Fruit fly (Drosophila melanogaster) whole organism, embryonic: Measurements from ENCODE around the gene CG13601.
A peak's percentile ranks its signal among the peaks of the same experiment; 100 is the strongest.

Experiments used
- Asciz ChIP-seq: fragments of 200-800 bp; sonication (Bioruptor generic); optimal IDR thresholded peaks from 2 replicates; lab custom pipeline; 2017; ENCODE audit warnings: missing biosample characterization, mild to moderate bottlenecking, missing genetic modification characterization, missing genetic modification reagents
- Atf3 ChIP-seq: fragments of 200-800 bp; sonication (Bioruptor generic); optimal IDR thresholded peaks from 3 replicates; lab custom pipeline; 2016; ENCODE audit warnings: missing biosample characterization, missing genetic modification characterization
- Bgb ChIP-seq: fragments of 200-800 bp; sonication (Bioruptor generic); IDR thresholded peaks from 2 replicates; pipeline ENCODE4 v1.3.6; 2022; ENCODE audit warnings: missing biosample characterization, missing genetic modification characterization; ENCODE audit not compliant: partially characterized antibody
- Bteb2 ChIP-seq: fragments of 200-800 bp; sonication (Bioruptor generic); optimal IDR thresholded peaks from 2 replicates; lab custom pipeline; 2016; ENCODE audit warnings: missing biosample characterization, missing genetic modification characterization
- CG12769 ChIP-seq: fragments of 200-800 bp; sonication (Bioruptor generic); optimal IDR thresholded peaks from 2 replicates; lab custom pipeline; 2019; ENCODE audit warnings: missing biosample characterization, mild to moderate bottlenecking, missing genetic modification characterization, moderate library complexity
- CG1603 ChIP-seq: fragments of 200-800 bp; sonication (Bioruptor generic); optimal IDR thresholded peaks from 2 replicates; lab custom pipeline; 2019; ENCODE audit warnings: missing biosample characterization, mild to moderate bottlenecking, missing genetic modification characterization, moderate library complexity
- CG33557 ChIP-seq: fragments of 200-800 bp; sonication (Bioruptor generic); optimal IDR thresholded peaks from 2 replicates; lab custom pipeline; 2019; ENCODE audit warnings: missing biosample characterization, mild to moderate bottlenecking, missing genetic modification characterization, moderate library complexity
- CG4854 ChIP-seq: fragments of 200-800 bp; sonication (Bioruptor generic); optimal IDR thresholded peaks from 2 replicates; lab custom pipeline; 2016; ENCODE audit warnings: missing biosample characterization, missing genetic modification characterization, inconsistent platforms
- CG6854 ChIP-seq: fragments of 200-800 bp; sonication (Bioruptor generic); optimal IDR thresholded peaks from 3 replicates; lab custom pipeline; 2017; ENCODE audit warnings: missing biosample characterization, mild to moderate bottlenecking, missing genetic modification characterization
- CrebB ChIP-seq: fragments of 200-800 bp; sonication (Bioruptor generic); optimal IDR thresholded peaks from 3 replicates; lab custom pipeline; 2018; ENCODE audit warnings: missing biosample characterization, mild to moderate bottlenecking, missing genetic modification characterization
- Dip2 ChIP-seq: fragments of 200-800 bp; sonication (Bioruptor generic); IDR thresholded peaks from 2 replicates; pipeline ENCODE4 v1.3.6; 2022; ENCODE audit warnings: missing biosample characterization, missing genetic modification characterization
- Drgx ChIP-seq: fragments of 200-800 bp; sonication (Bioruptor generic); IDR thresholded peaks from 2 replicates; pipeline ENCODE4 v1.3.6; 2022; ENCODE audit warnings: missing biosample characterization, missing genetic modification characterization
- E2f2 ChIP-seq: fragments of 200-800 bp; sonication (Bioruptor generic); IDR thresholded peaks from 2 replicates; pipeline ENCODE4 v1.3.6; 2022; ENCODE audit warnings: missing biosample characterization, missing genetic modification characterization
- Ets65A ChIP-seq: fragments of 200-800 bp; sonication (Bioruptor generic); peaks from one replicate; lab custom pipeline; 2016; ENCODE audit warnings: missing biosample characterization, missing genetic modification characterization
- Fer3 ChIP-seq: fragments of 200-800 bp; sonication (Bioruptor generic); optimal IDR thresholded peaks from 2 replicates; lab custom pipeline; 2018; ENCODE audit warnings: missing biosample characterization, mild to moderate bottlenecking, missing genetic modification characterization, moderate library complexity
- Hr39 ChIP-seq: fragments of >200 bp; optimal IDR thresholded peaks from 2 replicates; lab custom pipeline; 2017
- Hr78 ChIP-seq, 2 experiments: fragments of 200-800 bp in 1 of 2; fragments of >200 bp in 1 of 2; sonication (Bioruptor generic) in 1 of 2; optimal IDR thresholded peaks; 2 replicates each; lab custom pipeline; 2017 to 2019; ENCODE audit warnings: missing biosample characterization in 2 of 2, missing genetic modification characterization in 2 of 2, mild to moderate bottlenecking in 1 of 2, moderate library complexity in 1 of 2
- Max ChIP-seq: fragments of 200-800 bp; sonication (Bioruptor generic); optimal IDR thresholded peaks from 2 replicates; lab custom pipeline; 2016; ENCODE audit warnings: missing biosample characterization, mild to moderate bottlenecking, missing genetic modification characterization
- Med ChIP-seq: fragments of 200-800 bp; sonication (Bioruptor generic); peaks from one replicate; lab custom pipeline; 2016; ENCODE audit warnings: missing biosample characterization, missing genetic modification characterization, mild to moderate bottlenecking, inconsistent platforms, moderate library complexity
- NFAT ChIP-seq: fragments of 200-800 bp; sonication (Bioruptor generic); IDR thresholded peaks from 2 replicates; pipeline ENCODE4 v1.3.6; 2022; ENCODE audit warnings: missing biosample characterization, missing genetic modification characterization
- NK7.1 ChIP-seq: fragments of 200-800 bp; sonication (Bioruptor generic); optimal IDR thresholded peaks from 3 replicates; lab custom pipeline; 2016; ENCODE audit warnings: missing biosample characterization, missing genetic modification characterization
- Opbp ChIP-seq: fragments of 200-800 bp; sonication (Bioruptor generic); IDR thresholded peaks from 3 replicates; pipeline ENCODE4 v1.3.6; 2022; ENCODE audit warnings: missing biosample characterization, missing genetic modification characterization; ENCODE audit not compliant: partially characterized antibody
- PHDP ChIP-seq: fragments of 200-800 bp; sonication (Bioruptor generic); optimal IDR thresholded peaks from 3 replicates; lab custom pipeline; 2018; ENCODE audit warnings: missing biosample characterization, mild to moderate bottlenecking, missing genetic modification characterization, moderate library complexity
- Rx ChIP-seq: fragments of 200-800 bp; sonication (Bioruptor generic); IDR thresholded peaks from 2 replicates; pipeline ENCODE4 v1.3.6; 2022; ENCODE audit warnings: missing biosample characterization, missing genetic modification characterization
- Ssrp ChIP-seq: fragments of 200-800 bp; sonication (Bioruptor generic); optimal IDR thresholded peaks from 2 replicates; lab custom pipeline; 2018; ENCODE audit warnings: missing biosample characterization, mild to moderate bottlenecking, missing genetic modification characterization, moderate library complexity
- abd-A ChIP-seq: fragments of 200-800 bp; sonication (Bioruptor generic); optimal IDR thresholded peaks from 3 replicates; lab custom pipeline; 2019; ENCODE audit warnings: missing biosample characterization, mild to moderate bottlenecking, missing genetic modification characterization, moderate library complexity
- al ChIP-seq: fragments of 200-800 bp; sonication (Bioruptor generic); IDR thresholded peaks from 2 replicates; pipeline ENCODE4 v1.3.6; 2022; ENCODE audit warnings: missing biosample characterization, missing genetic modification characterization
- ato ChIP-seq: fragments of 200-800 bp; sonication (Bioruptor generic); IDR thresholded peaks from 2 replicates; pipeline ENCODE4 v1.3.6; 2022; ENCODE audit warnings: missing biosample characterization, missing genetic modification characterization; ENCODE audit not compliant: partially characterized antibody
- bowl ChIP-seq: fragments of 200-800 bp; sonication (Bioruptor generic); IDR thresholded peaks from 2 replicates; pipeline ENCODE4 v1.3.6; 2022; ENCODE audit warnings: missing biosample characterization, missing genetic modification characterization
- chinmo ChIP-seq: fragments of 200-800 bp; sonication (Bioruptor generic); IDR thresholded peaks from 4 replicates; pipeline ENCODE4 v1.3.6; 2022; ENCODE audit warnings: missing biosample characterization, missing genetic modification characterization; ENCODE audit not compliant: partially characterized antibody
- crc ChIP-seq: fragments of 200-800 bp; sonication (Bioruptor generic); optimal IDR thresholded peaks from 2 replicates; lab custom pipeline; 2016; ENCODE audit warnings: missing biosample characterization, missing genetic modification characterization
- croc ChIP-seq: fragments of 200-800 bp; sonication (Bioruptor generic); conservative IDR thresholded peaks from 3 replicates; pipeline ENCODE4 v1.3.6; 2022; ENCODE audit warnings: missing biosample characterization, missing genetic modification characterization
- da ChIP-seq: fragments of 200-800 bp; sonication (Bioruptor generic); optimal IDR thresholded peaks from 2 replicates; lab custom pipeline; 2016; ENCODE audit warnings: missing biosample characterization, missing genetic modification characterization
- danr ChIP-seq: fragments of 200-800 bp; sonication (Bioruptor generic); IDR thresholded peaks from 2 replicates; pipeline ENCODE4 v1.3.6; 2022; ENCODE audit warnings: missing biosample characterization, missing genetic modification characterization
- dpn ChIP-seq, 2 experiments: fragments of 200-800 bp; sonication (Bioruptor generic); optimal IDR thresholded peaks; 3 replicates each; lab custom pipeline; 2016; ENCODE audit warnings: missing biosample characterization in 2 of 2, missing genetic modification characterization in 2 of 2
- fd102C ChIP-seq: fragments of 200-800 bp; sonication (Bioruptor generic); optimal IDR thresholded peaks from 2 replicates; lab custom pipeline; 2018; ENCODE audit warnings: missing biosample characterization, mild to moderate bottlenecking, missing genetic modification characterization, moderate library complexity
- gce ChIP-seq: fragments of 200-800 bp; sonication (Bioruptor generic); IDR thresholded peaks from 3 replicates; pipeline ENCODE4 v1.3.6; 2022; ENCODE audit warnings: missing biosample characterization, missing genetic modification characterization
- gcm2 ChIP-seq: fragments of 200-800 bp; sonication (Bioruptor generic); optimal IDR thresholded peaks from 2 replicates; lab custom pipeline; 2016; ENCODE audit warnings: missing biosample characterization, missing genetic modification characterization
- ham ChIP-seq: fragments of 200-800 bp; sonication (Bioruptor generic); IDR thresholded peaks from 2 replicates; pipeline ENCODE4 v1.3.6; 2022; ENCODE audit warnings: missing biosample characterization, missing genetic modification characterization
- jigr1 ChIP-seq: fragments of 200-800 bp; sonication (Bioruptor generic); IDR thresholded peaks from 3 replicates; pipeline ENCODE4 v1.3.6; 2022; ENCODE audit warnings: missing biosample characterization, missing genetic modification characterization
- knrl ChIP-seq: fragments of 200-800 bp; sonication (Bioruptor generic); IDR thresholded peaks from 3 replicates; pipeline ENCODE4 v1.3.6; 2022; ENCODE audit warnings: missing biosample characterization, missing genetic modification characterization; ENCODE audit not compliant: partially characterized antibody
- maf-S ChIP-seq: fragments of 200-800 bp; sonication (Bioruptor generic); optimal IDR thresholded peaks from 2 replicates; lab custom pipeline; 2016; ENCODE audit warnings: missing biosample characterization, missing genetic modification characterization
- mirr ChIP-seq: fragments of 200-800 bp; sonication (Bioruptor generic); optimal IDR thresholded peaks from 3 replicates; lab custom pipeline; 2018; ENCODE audit warnings: missing biosample characterization, mild to moderate bottlenecking, missing genetic modification characterization
- nmo ChIP-seq: fragments of 200-800 bp; sonication (Bioruptor generic); optimal IDR thresholded peaks from 2 replicates; lab custom pipeline; 2018; ENCODE audit warnings: missing biosample characterization, mild to moderate bottlenecking, missing genetic modification characterization, moderate library complexity
- p53 ChIP-seq: fragments of 200-800 bp; sonication (Bioruptor generic); optimal IDR thresholded peaks from 2 replicates; lab custom pipeline; 2016; ENCODE audit warnings: missing biosample characterization, missing genetic modification characterization
- ranshi ChIP-seq: fragments of 200-800 bp; sonication (Bioruptor generic); IDR thresholded peaks from 2 replicates; pipeline ENCODE4 v1.3.6; 2022; ENCODE audit warnings: missing biosample characterization, missing genetic modification characterization
- sens-2 ChIP-seq: fragments of 200-800 bp; sonication (Bioruptor generic); IDR thresholded peaks from 2 replicates; pipeline ENCODE4 v1.3.6; 2022; ENCODE audit warnings: missing biosample characterization, missing genetic modification characterization
- sr ChIP-seq: fragments of 200-800 bp; sonication (Bioruptor generic); IDR thresholded peaks from 3 replicates; pipeline ENCODE4 v1.3.6; 2022; ENCODE audit warnings: missing biosample characterization, missing genetic modification characterization
- tll ChIP-seq, 2 experiments: fragments of 200-800 bp in 1 of 2; fragments of >200 bp in 1 of 2; sonication (Bioruptor generic) in 1 of 2; optimal IDR thresholded peaks; 2 replicates each; lab custom pipeline; 2017 to 2019; ENCODE audit warnings: missing biosample characterization in 2 of 2, missing genetic modification characterization in 2 of 2, mild to moderate bottlenecking in 1 of 2, moderate library complexity in 1 of 2
- vvl ChIP-seq: fragments of 200-800 bp; sonication (Bioruptor generic); IDR thresholded peaks from 2 replicates; pipeline ENCODE4 v1.3.6; 2022; ENCODE audit warnings: missing biosample characterization, missing genetic modification characterization
- wek ChIP-seq: fragments of 200-800 bp; sonication (Bioruptor generic); optimal IDR thresholded peaks from 3 replicates; lab custom pipeline; 2018; ENCODE audit warnings: missing biosample characterization, mild to moderate bottlenecking, missing genetic modification characterization, moderate library complexity

Gene CG13601

dm6 chr3R:23914415-23915041, 12.9 kb downstream of the CG13601 start (continued):
- TF ChIP-seq fd102C (GFP tag; lab: Kevin White, UChicago) (no peak), jigr1 (GFP tag; lab: Robert Waterston, UW) (no peak), CG4854 (no peak), ato (no peak), mirr (GFP tag; lab: Kevin White, UChicago) (no peak), gce (no peak), crc (GFP tag; lab: Kevin White, UChicago) (no peak), da (GFP tag; lab: Kevin White, UChicago) (no peak), tll (GFP tag; optimal IDR thresholded peaks at IDR 0.05; lab: Kevin White, UChicago) (no peak), Opbp (GFP tag; lab: Robert Waterston, UW) (no peak), maf-S (GFP tag; lab: Kevin White, UChicago) (no peak), bowl (GFP tag; lab: Robert Waterston, UW) (no peak), gcm2 (GFP tag; lab: Kevin White, UChicago) (no peak), dpn (GFP tag; optimal IDR thresholded peaks at IDR 0.05; lab: Kevin White, UChicago) (no peak), chinmo (GFP tag; lab: Robert Waterston, UW) (peak; percentile 88; the same call in 2 of the 4 replicates), sens-2 (GFP tag; lab: Robert Waterston, UW) (no peak), Max (no peak), vvl (GFP tag; lab: Robert Waterston, UW) (peak; percentile 67; the same call in 1 of the 2 replicates), nmo (GFP tag; lab: Kevin White, UChicago) (no peak), croc (no peak), CrebB (tag; lab: Kevin White, UChicago) (no peak), Bgb (no peak), ranshi (GFP tag; lab: Robert Waterston, UW) (no peak), E2f2 (GFP tag; lab: Robert Waterston, UW) (no peak), Rx (GFP tag; lab: Robert Waterston, UW) (no peak), abd-A (peak; percentile 76)
- TF ChIP-seq, all 482 proteins: peak for 12

- TF ChIP-seq Med (GFP tag; lab: Kevin White, UChicago) (peak; percentile 45), CG33557 (no peak), Ssrp (tag; lab: Kevin White, UChicago) (no peak), Atf3 (no peak), p53 (GFP tag; lab: Kevin White, UChicago) (no peak), PHDP (no peak), CG1603 (tag; lab: Kevin White, UChicago) (no peak), Fer3 (tag; lab: Kevin White, UChicago) (no peak), knrl (GFP tag; lab: Robert Waterston, UW) (no peak), abd-A (peak; percentile 12), danr (GFP tag; lab: Robert Waterston, UW) (no peak), wek (no peak), NFAT (GFP tag; lab: Robert Waterston, UW) (0 out of 2 replicates have a peak, but pooled peaks have one; percentile 37), Hr78 (GFP tag; optimal IDR thresholded peaks at IDR 0.05; lab: Kevin White, UChicago) (no peak), Asciz (GFP tag; lab: Kevin White, UChicago) (no peak), CG6854 (GFP tag; lab: Kevin White, UChicago) (no peak), sr (GFP tag; lab: Robert Waterston, UW) (peak; percentile 69; the same call in 2 of the 3 replicates), ham (no peak), NK7.1 (no peak), Dip2 (GFP tag; lab: Robert Waterston, UW) (no peak), Drgx (GFP tag; lab: Robert Waterston, UW) (no peak), al (GFP tag; lab: Robert Waterston, UW) (no peak), Hr39 (lab: Kevin White, UChicago) (no peak), CG12769 (tag; lab: Kevin White, UChicago) (peak; percentile 30), Ets65A (GFP tag; lab: Kevin White, UChicago) (peak; percentile 33), Bteb2 (GFP tag; lab: Kevin White, UChicago) (no peak)
These were observed 15.1 kb downstream of the CG13601 start for dm6 chr3R:23912349-23912748.
